Fruit fly (Drosophila melanogaster): ENCODE measurements around the gene trp.

DNA sequence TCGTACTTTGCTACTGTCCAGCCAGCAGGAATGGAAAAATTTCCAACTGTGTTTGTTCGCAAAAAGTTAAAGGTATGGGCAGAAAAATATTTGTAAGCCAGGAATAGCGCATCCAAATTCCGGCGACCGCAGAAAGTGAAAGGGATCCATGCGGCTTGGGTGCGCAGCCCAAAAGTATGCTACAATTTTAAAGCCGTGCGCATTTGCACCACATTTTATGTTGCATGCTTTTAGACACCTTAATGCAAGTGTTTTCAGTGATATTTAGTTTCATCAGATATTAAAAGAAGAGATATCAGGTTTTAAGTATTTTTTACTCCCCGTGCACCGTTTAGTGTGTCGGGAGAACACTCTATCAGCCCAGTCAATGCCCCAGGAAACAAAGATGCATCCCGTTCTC lies 43.0 kb upstream of the trp start:
- no peak for TF ChIP-seq Hr83 (GFP tag; optimal IDR thresholded peaks at IDR 0.05; ENCODE audit: poor library complexity, severe bottlenecking)
- TF ChIP-seq sv (GFP tag; optimal IDR thresholded peaks at IDR 0.05) = no peak
- no peak for TF ChIP-seq br (GFP tag; optimal IDR thresholded peaks at IDR 0.05)

Data from whole organism, wandering third instar larva.